Worm (Caenorhabditis elegans): ENCODE data around the gene lin-32.

The lin-32 gene

DNA sequence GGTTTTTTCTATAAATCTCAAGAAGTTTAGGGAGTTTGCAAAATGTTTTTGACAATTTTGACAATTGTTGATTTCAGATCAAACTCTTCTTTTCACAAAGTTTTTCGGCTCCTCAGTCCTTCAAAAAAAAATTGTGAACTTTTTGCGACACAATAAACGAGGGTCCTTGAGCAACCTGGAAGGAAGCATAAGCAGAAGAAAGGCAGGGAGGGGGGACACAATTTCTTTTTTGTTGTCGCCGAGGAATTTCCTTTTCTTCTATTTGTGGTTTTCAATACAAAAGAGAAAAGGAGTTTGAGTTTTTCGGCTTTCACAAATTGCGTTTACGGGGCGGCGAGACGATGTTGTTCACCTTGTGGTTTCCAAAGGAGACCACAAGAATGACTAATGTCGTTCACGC, 36.9 kb upstream of the lin-32 start:
- TF ChIP-seq unc-62 (GFP tag; optimal IDR thresholded peaks at IDR 0.05 in 1 of 2) = peak in 1 of 2 experiments; percentile 31
- TF ChIP-seq unc-62 (tag; optimal IDR thresholded peaks at IDR 0.05) = no peak
- peak; percentile 81 for TF ChIP-seq fkh-10 (GFP tag; optimal IDR thresholded peaks at IDR 0.05)
- no peak for TF ChIP-seq nhr-28 (tag; optimal IDR thresholded peaks at IDR 0.05)

- TF ChIP-seq unc-62 (GFP tag; optimal IDR thresholded peaks at IDR 0.05 in 1 of 2) (peak in 1 of 2 experiments; percentile 79), unc-62 (tag; optimal IDR thresholded peaks at IDR 0.05) (no peak), nhr-102 (tag; optimal IDR thresholded peaks at IDR 0.05) (no peak)
Observed at ce11 chrX:2266366-2266765, 36.4 kb upstream of the lin-32 start.

DNA sequence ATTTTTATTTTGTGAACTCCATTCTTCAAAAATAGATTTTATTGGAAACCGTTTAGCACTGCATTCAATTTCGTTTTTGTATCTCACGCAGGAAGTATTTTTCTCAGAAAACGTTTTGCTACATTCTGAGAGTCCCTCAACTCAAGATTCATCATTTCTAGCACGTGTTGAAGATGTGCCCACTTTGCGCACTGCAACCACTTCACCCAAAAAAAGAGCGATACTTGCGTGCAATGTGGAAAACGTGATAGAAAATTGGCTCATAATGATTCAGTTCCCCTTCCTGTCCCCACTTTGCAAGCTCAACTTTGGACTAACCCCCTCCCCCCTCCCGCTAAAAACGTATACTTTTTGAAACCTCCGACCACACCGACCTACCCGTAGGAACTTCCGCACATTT, 35.1 kb upstream of the lin-32 start:
- no peak for TF ChIP-seq nhr-6 (tag; optimal IDR thresholded peaks at IDR 0.05)
- no peak for TF ChIP-seq ceh-82 (tag; optimal IDR thresholded peaks at IDR 0.05)
- peak in 1 of 2 experiments; percentile 3 for TF ChIP-seq mdl-1 (tag; optimal IDR thresholded peaks at IDR 0.05)
- TF ChIP-seq ctbp-1 (GFP tag; IDR thresholded peaks at IDR 0.05) = peak; percentile 50; the same call in 1 of the 2 replicates

- TF ChIP-seq lsy-2 (tag; optimal IDR thresholded peaks at IDR 0.05) = no peak
- TF ChIP-seq nhr-28 (tag; optimal IDR thresholded peaks at IDR 0.05) = peak; percentile 4
- TF ChIP-seq nhr-42 (GFP tag; IDR thresholded peaks at IDR 0.05) = no peak
- no peak for TF ChIP-seq nhr-10 (tag; optimal IDR thresholded peaks at IDR 0.05)
- TF ChIP-seq mdl-1 (tag; optimal IDR thresholded peaks at IDR 0.05) = no peak
- TF ChIP-seq Y5F2A.4 (GFP tag; optimal IDR thresholded peaks at IDR 0.05) = no peak
- TF ChIP-seq duxl-1 (tag; optimal IDR thresholded peaks at IDR 0.05; ENCODE audit: poor library complexity) = no peak
- no peak for TF ChIP-seq rbr-2 (tag; optimal IDR thresholded peaks at IDR 0.05)
- no peak for TF ChIP-seq arid-1 (GFP tag; conservative IDR thresholded peaks at IDR 0.05)
- no peak for TF ChIP-seq tra-1 (GFP tag; IDR thresholded peaks at IDR 0.05)
- TF ChIP-seq dve-1 (tag; optimal IDR thresholded peaks at IDR 0.05; ENCODE audit: insufficient read depth) = peak; percentile 13
- TF ChIP-seq ceh-82 (tag; optimal IDR thresholded peaks at IDR 0.05) = no peak
- no peak for TF ChIP-seq daf-16 (GFP tag; optimal IDR thresholded peaks at IDR 0.05)
- TF ChIP-seq daf-16 (tag; optimal IDR thresholded peaks at IDR 0.05) = peak; percentile 93
- no peak for TF ChIP-seq F49E8.2 (tag; optimal IDR thresholded peaks at IDR 0.05; ENCODE audit: borderline replicate concordance)
- no peak for TF ChIP-seq F37D6.2 (tag; optimal IDR thresholded peaks at IDR 0.05)
- TF ChIP-seq mep-1 (tag; optimal IDR thresholded peaks at IDR 0.05) = no peak
- TF ChIP-seq Y48G9A.11 (GFP tag; IDR thresholded peaks at IDR 0.05) = no peak
- TF ChIP-seq nhr-111 (GFP tag; optimal IDR thresholded peaks at IDR 0.05) = no peak
- TF ChIP-seq pqm-1 (tag; optimal IDR thresholded peaks at IDR 0.05) = no peak
- TF ChIP-seq mes-2 (tag; optimal IDR thresholded peaks at IDR 0.05; ENCODE audit: poor library complexity, severe bottlenecking) = no peak
- no peak for TF ChIP-seq Y105C5A.15 (GFP tag; IDR thresholded peaks at IDR 0.05)
- no peak for TF ChIP-seq T26A8.4 (GFP tag; IDR thresholded peaks at IDR 0.05)
- TF ChIP-seq lir-3 (tag; optimal IDR thresholded peaks at IDR 0.05) = no peak
Observed at ce11 chrX:2262420-2262819, 32.5 kb upstream of the lin-32 start.

DNA sequence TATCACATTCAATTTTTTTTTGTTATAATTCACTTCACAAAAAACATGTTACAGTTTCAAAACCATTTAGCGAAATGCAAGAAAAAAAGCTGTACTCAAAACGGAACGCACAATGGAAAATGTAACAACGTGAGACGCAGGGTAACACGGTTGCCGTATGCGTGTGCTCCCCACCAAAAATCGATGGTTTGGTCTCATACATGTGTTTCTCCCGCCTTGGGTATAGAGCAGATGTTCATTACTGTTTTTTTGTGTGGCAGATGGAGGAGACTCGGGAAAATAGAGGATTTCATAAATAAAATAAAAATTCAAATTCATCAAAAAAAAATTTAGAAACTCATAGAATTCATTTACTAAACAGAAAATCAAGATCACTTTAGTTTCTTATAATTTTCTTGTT, 31.1 kb upstream of the lin-32 start, which contains the start of gene AH9.3:
TSS of gene AH9.3 (minus strand) at position 101 of the 400 bp plus-strand sequence.
- TF ChIP-seq unc-62 (GFP tag; optimal IDR thresholded peaks at IDR 0.05 in 1 of 2) = no peak
- no peak for TF ChIP-seq unc-62 (tag; optimal IDR thresholded peaks at IDR 0.05)
- TF ChIP-seq nhr-102 (tag; optimal IDR thresholded peaks at IDR 0.05) = no peak
- TF ChIP-seq Y48G9A.11 (GFP tag; IDR thresholded peaks at IDR 0.05) = no peak
- no peak for TF ChIP-seq fos-1 (tag; optimal IDR thresholded peaks at IDR 0.05)
- no peak for TF ChIP-seq pqm-1 (tag; optimal IDR thresholded peaks at IDR 0.05)
- TF ChIP-seq dmd-9 (GFP tag; IDR thresholded peaks at IDR 0.05) = no peak
- no peak for TF ChIP-seq dmd-6 (GFP tag; IDR thresholded peaks at IDR 0.05)
- no peak for TF ChIP-seq attf-4 (tag; optimal IDR thresholded peaks at IDR 0.05)
- no peak for TF ChIP-seq lin-29 (GFP tag; IDR thresholded peaks at IDR 0.05)
- no peak for TF ChIP-seq jun-1 (tag; optimal IDR thresholded peaks at IDR 0.05)
- TF ChIP-seq ceh-32 (tag; optimal IDR thresholded peaks at IDR 0.05; ENCODE audit: poor library complexity) = no peak
- no peak for TF ChIP-seq egl-43 (GFP tag; IDR thresholded peaks at IDR 0.05)
- TF ChIP-seq daf-16 (GFP tag; optimal IDR thresholded peaks at IDR 0.05) = no peak
- TF ChIP-seq daf-16 (tag; optimal IDR thresholded peaks at IDR 0.05) = no peak
- TF ChIP-seq unc-39 (tag; optimal IDR thresholded peaks at IDR 0.05) = no peak
- TF ChIP-seq hif-1 (tag; optimal IDR thresholded peaks at IDR 0.05) = no peak
- no peak for TF ChIP-seq hmg-1.1 (GFP tag; IDR thresholded peaks at IDR 0.05)
- TF ChIP-seq nhr-237 (tag; optimal IDR thresholded peaks at IDR 0.05) = no peak
